Worm (Caenorhabditis elegans) whole organism, L4 larva: ENCODE results near the gene B0495.7.

Experiments
- D1046.2 ChIP-seq: fragments of 200-800 bp; sonication (Bioruptor generic); IDR thresholded peaks from 2 replicates; pipeline ENCODE4 v1.3.6; 2022; ENCODE audit warnings: missing genetic modification characterization, missing compliant biosample characterization
- F10B5.3 ChIP-seq: sonication (generic microtip); optimal IDR thresholded peaks from 2 replicates; lab custom pipeline; 2016; ENCODE audit warnings: mild to moderate bottlenecking, missing genetic modification characterization, missing compliant biosample characterization
- F26F4.8 ChIP-seq: fragments of 200-800 bp; sonication (Bioruptor generic); conservative IDR thresholded peaks from 2 replicates; pipeline ENCODE4 v1.3.6; 2022; ENCODE audit warnings: missing genetic modification characterization, missing compliant biosample characterization
- F44E2.7 ChIP-seq: fragments of 200-800 bp; sonication (Bioruptor generic); IDR thresholded peaks from 2 replicates; pipeline ENCODE4 v2.1.2; 2022; ENCODE audit warnings: missing genetic modification characterization, missing compliant biosample characterization
- T26A8.4 ChIP-seq: fragments of 200-800 bp; sonication (Bioruptor generic); IDR thresholded peaks from 2 replicates; pipeline ENCODE4 v1.3.6; 2022; ENCODE audit warnings: missing genetic modification characterization, missing compliant biosample characterization
- Y48G9A.11 ChIP-seq: fragments of 200-800 bp; sonication (Bioruptor generic); IDR thresholded peaks from 2 replicates; pipeline ENCODE4 v1.3.6; 2022; ENCODE audit warnings: missing genetic modification reagents, missing genetic modification characterization, missing compliant biosample characterization
- Y5F2A.4 ChIP-seq: fragments of 200-800 bp; sonication (Bioruptor generic); optimal IDR thresholded peaks from 2 replicates; lab custom pipeline; 2018; ENCODE audit warnings: mild to moderate bottlenecking, missing genetic modification characterization, missing compliant biosample characterization
- Y75B8A.6 ChIP-seq: fragments of 200-800 bp; sonication (Bioruptor generic); IDR thresholded peaks from 2 replicates; pipeline ENCODE4 v1.3.6; 2022; ENCODE audit warnings: missing genetic modification reagents, missing genetic modification characterization, missing compliant biosample characterization
- ZK546.5 ChIP-seq, 2 experiments: sonication (generic microtip); optimal IDR thresholded peaks; 2 replicates each; lab custom pipeline; 2017; ENCODE audit warnings: missing biosample characterization in 2 of 2, missing genetic modification characterization in 2 of 2
- aly-2 ChIP-seq: sonication (generic microtip); optimal IDR thresholded peaks from 2 replicates; lab custom pipeline; 2018; ENCODE audit warnings: missing biosample characterization, missing genetic modification characterization
- attf-4 ChIP-seq: sonication (generic microtip); optimal IDR thresholded peaks from 3 replicates; lab custom pipeline; 2017; ENCODE audit warnings: missing biosample characterization, missing genetic modification characterization
- ceh-82 ChIP-seq: sonication (generic microtip); optimal IDR thresholded peaks from 2 replicates; lab custom pipeline; 2017; ENCODE audit warnings: missing biosample characterization, missing genetic modification characterization
- ces-1 ChIP-seq: fragments of 150-350 bp; sonication (generic microtip); optimal IDR thresholded peaks from 4 replicates; lab custom pipeline; 2014; ENCODE audit warnings: missing biosample characterization, missing genetic modification reagents, missing genetic modification characterization
- ctbp-1 ChIP-seq: fragments of 200-800 bp; sonication (Bioruptor generic); IDR thresholded peaks from 2 replicates; pipeline ENCODE4 v1.3.6; 2022; ENCODE audit warnings: missing genetic modification reagents, missing genetic modification characterization, missing compliant biosample characterization
- daf-8 ChIP-seq: fragments of 200-800 bp; sonication (Bioruptor generic); IDR thresholded peaks from 2 replicates; pipeline ENCODE4 v1.3.6; 2022; ENCODE audit warnings: missing genetic modification characterization, missing compliant biosample characterization
- dmd-6 ChIP-seq: fragments of 200-800 bp; sonication (Bioruptor generic); IDR thresholded peaks from 2 replicates; pipeline ENCODE4 v1.3.6; 2022; ENCODE audit warnings: missing genetic modification reagents, missing genetic modification characterization, missing compliant biosample characterization
- dmd-8 ChIP-seq: fragments of 200-800 bp; sonication (Bioruptor generic); IDR thresholded peaks from 2 replicates; pipeline ENCODE4 v1.3.6; 2022; ENCODE audit warnings: missing genetic modification characterization, missing compliant biosample characterization
- dmd-9 ChIP-seq: fragments of 200-800 bp; sonication (Bioruptor generic); IDR thresholded peaks from 2 replicates; pipeline ENCODE4 v1.3.6; 2022; ENCODE audit warnings: missing genetic modification reagents, missing genetic modification characterization, missing compliant biosample characterization
- duxl-1 ChIP-seq: sonication (generic microtip); optimal IDR thresholded peaks from 2 replicates; lab custom pipeline; 2016; ENCODE audit warnings: mild to moderate bottlenecking, missing genetic modification characterization, moderate library complexity, missing compliant biosample characterization; ENCODE audit not compliant: poor library complexity
- dve-1 ChIP-seq: sonication (generic microtip); optimal IDR thresholded peaks from 2 replicates; lab custom pipeline; 2017; ENCODE audit warnings: antibody characterized with exemption, mild to moderate bottlenecking, missing genetic modification characterization, missing compliant biosample characterization; ENCODE audit not compliant: insufficient read depth
- gei-8 ChIP-seq: fragments of 200-800 bp; sonication (Bioruptor generic); optimal IDR thresholded peaks from 2 replicates; lab custom pipeline; 2018; ENCODE audit warnings: mild to moderate bottlenecking, missing genetic modification characterization, missing compliant biosample characterization
- hmg-1.1 ChIP-seq: fragments of 200-800 bp; sonication (Bioruptor generic); IDR thresholded peaks from 2 replicates; pipeline ENCODE4 v1.3.6; 2022; ENCODE audit warnings: missing genetic modification reagents, missing genetic modification characterization, missing compliant biosample characterization
- jun-1 ChIP-seq: fragments of 150-350 bp; optimal IDR thresholded peaks from 2 replicates; lab custom pipeline; 2014; ENCODE audit warnings: missing biosample characterization, missing genetic modification reagents, missing genetic modification characterization
- lin-1 ChIP-seq: fragments of 200-800 bp; sonication (Bioruptor generic); IDR thresholded peaks from 2 replicates; pipeline ENCODE4 v1.3.6; 2022; ENCODE audit warnings: missing genetic modification reagents, missing genetic modification characterization, missing compliant biosample characterization
- lin-15B ChIP-seq: fragments of 150-350 bp; sonication (generic microtip); optimal IDR thresholded peaks from 3 replicates; lab custom pipeline; 2014; ENCODE audit warnings: missing biosample characterization, missing genetic modification characterization
- lin-29 ChIP-seq: fragments of 200-800 bp; sonication (Bioruptor generic); IDR thresholded peaks from 2 replicates; pipeline ENCODE4 v1.3.6; 2022; ENCODE audit warnings: missing genetic modification reagents, missing genetic modification characterization, missing compliant biosample characterization
- lin-38 ChIP-seq: fragments of 200-800 bp; sonication (Bioruptor generic); IDR thresholded peaks from 2 replicates; pipeline ENCODE4 v1.3.6; 2022; ENCODE audit warnings: missing genetic modification reagents, missing genetic modification characterization, missing compliant biosample characterization
- lin-39 ChIP-seq: fragments of 150-350 bp; optimal IDR thresholded peaks from 2 replicates; lab custom pipeline; 2014; ENCODE audit warnings: missing biosample characterization, missing genetic modification reagents, missing genetic modification characterization
- lsy-2 ChIP-seq, 2 experiments: fragments of 150-350 bp in 1 of 2; sonication (generic microtip) in 1 of 2; optimal IDR thresholded peaks; 2 replicates each; lab custom pipeline; 2014 to 2017; ENCODE audit warnings: missing biosample characterization in 2 of 2, missing genetic modification characterization in 2 of 2
- mdl-1 ChIP-seq, 2 experiments: fragments of 150-350 bp in 1 of 2; sonication (generic microtip) in 1 of 2; optimal IDR thresholded peaks; 2 replicates each; lab custom pipeline; 2014 to 2017; ENCODE audit warnings: missing biosample characterization in 2 of 2, missing genetic modification characterization in 2 of 2
- mdt-29 ChIP-seq: fragments of 200-800 bp; sonication (Bioruptor generic); IDR thresholded peaks from 2 replicates; pipeline ENCODE4 v1.3.6; 2022; ENCODE audit warnings: missing genetic modification reagents, missing genetic modification characterization, missing compliant biosample characterization
- mep-1 ChIP-seq: fragments of 150-350 bp; sonication (generic microtip); optimal IDR thresholded peaks from 3 replicates; lab custom pipeline; 2014; ENCODE audit warnings: missing biosample characterization, missing genetic modification characterization
- nhr-11 ChIP-seq: fragments of 150-350 bp; optimal IDR thresholded peaks from 2 replicates; lab custom pipeline; 2014; ENCODE audit warnings: missing biosample characterization, missing genetic modification characterization
- nhr-237 ChIP-seq: sonication (generic microtip); optimal IDR thresholded peaks from 2 replicates; lab custom pipeline; 2017; ENCODE audit warnings: missing biosample characterization, missing genetic modification characterization
- nhr-25 ChIP-seq: sonication (generic microtip); optimal IDR thresholded peaks from 2 replicates; lab custom pipeline; 2017; ENCODE audit warnings: missing genetic modification characterization, mild to moderate bottlenecking, missing compliant biosample characterization, antibody characterized with exemption, moderate library complexity, borderline replicate concordance; ENCODE audit not compliant: insufficient read depth
- nhr-28 ChIP-seq: fragments of 150-350 bp; optimal IDR thresholded peaks from 2 replicates; lab custom pipeline; 2014; ENCODE audit warnings: missing biosample characterization, missing genetic modification characterization
- nhr-41 ChIP-seq: fragments of 200-800 bp; sonication (Bioruptor generic); IDR thresholded peaks from 2 replicates; pipeline ENCODE4 v1.3.6; 2022; ENCODE audit warnings: missing genetic modification reagents, missing genetic modification characterization, missing compliant biosample characterization
- nhr-42 ChIP-seq: fragments of 200-800 bp; sonication (Bioruptor generic); IDR thresholded peaks from 2 replicates; pipeline ENCODE4 v1.3.6; 2022; ENCODE audit warnings: missing genetic modification characterization, missing compliant biosample characterization
- nhr-48 ChIP-seq: sonication (generic microtip); optimal IDR thresholded peaks from 2 replicates; lab custom pipeline; 2016; ENCODE audit warnings: mild to moderate bottlenecking, missing genetic modification characterization, missing compliant biosample characterization
- nhr-6 ChIP-seq: fragments of 150-350 bp; optimal IDR thresholded peaks from 2 replicates; lab custom pipeline; 2014; ENCODE audit warnings: missing biosample characterization, missing genetic modification characterization
- php-3 ChIP-seq: fragments of 200-800 bp; sonication (Bioruptor generic); IDR thresholded peaks from 2 replicates; pipeline ENCODE4 v1.3.6; 2022; ENCODE audit warnings: missing genetic modification reagents, missing genetic modification characterization, missing compliant biosample characterization
- pqm-1 ChIP-seq: sonication (generic microtip); optimal IDR thresholded peaks from 2 replicates; lab custom pipeline; 2017; ENCODE audit warnings: missing biosample characterization, missing genetic modification characterization
- rbr-2 ChIP-seq: sonication (generic microtip); optimal IDR thresholded peaks from 2 replicates; lab custom pipeline; 2016; ENCODE audit warnings: missing genotype, missing genetic modification characterization, missing compliant biosample characterization
- sdz-12 ChIP-seq: fragments of 200-800 bp; sonication (Bioruptor generic); optimal IDR thresholded peaks from 2 replicates; lab custom pipeline; 2018; ENCODE audit warnings: mild to moderate bottlenecking, missing genetic modification characterization, missing compliant biosample characterization
- skn-1 ChIP-seq: fragments of 150-350 bp; optimal IDR thresholded peaks from 2 replicates; lab custom pipeline; 2014; ENCODE audit warnings: missing biosample characterization, missing genetic modification characterization
- snpc-1.2 ChIP-seq: fragments of 200-800 bp; sonication (Bioruptor generic); IDR thresholded peaks from 2 replicates; pipeline ENCODE4 v1.3.6; 2022; ENCODE audit warnings: missing genetic modification reagents, missing genetic modification characterization, missing compliant biosample characterization
- spr-1 ChIP-seq: sonication (generic microtip); optimal IDR thresholded peaks from 2 replicates; lab custom pipeline; 2016; ENCODE audit warnings: mild to moderate bottlenecking, missing genetic modification characterization, missing compliant biosample characterization
- tag-97 ChIP-seq: fragments of 200-800 bp; sonication (Bioruptor generic); IDR thresholded peaks from 2 replicates; pipeline ENCODE4 v1.3.6; 2022; ENCODE audit warnings: missing genetic modification characterization, missing compliant biosample characterization
- unc-62 ChIP-seq, 3 experiments: fragments of 150-350 bp in 1 of 3; sonication (generic microtip); optimal IDR thresholded peaks in 2 of 3; peaks in 1 of 3; 1 replicate in 1 of 3; 2 replicates in 2 of 3; lab custom pipeline; 2014 to 2017; ENCODE audit warnings: missing biosample characterization in 3 of 3, missing genetic modification characterization in 3 of 3, missing genetic modification reagents in 3 of 3, missing genotype in 1 of 3
- zfp-2 ChIP-seq: sonication (generic microtip); optimal IDR thresholded peaks from 2 replicates; lab custom pipeline; 2016; ENCODE audit warnings: mild to moderate bottlenecking, missing genetic modification characterization, missing compliant biosample characterization
- ztf-11 ChIP-seq: fragments of 150-350 bp; optimal IDR thresholded peaks from 2 replicates; lab custom pipeline; 2014; ENCODE audit warnings: missing biosample characterization, missing genetic modification characterization

B0495.7 gene

ce11 chrII:7708540-7708939 is 3.5 kb upstream of the B0495.7 start, which contains the start of gene B0495.9:
Gene B0495.9, minus strand, starts transcription at chrII:7708710.
- TF ChIP-seq zfp-2 (tag; lab: Kevin White, UChicago) (no peak), ceh-82 (tag; lab: Kevin White, UChicago) (no peak), F26F4.8 (GFP tag; lab: Robert Waterston, UW) (no peak), attf-4 (tag; lab: Kevin White, UChicago) (no peak), dmd-6 (GFP tag; lab: Robert Waterston, UW) (peak; percentile 33; the same call in 1 of the 2 replicates), T26A8.4 (GFP tag; lab: Robert Waterston, UW) (peak; percentile 47; the same call in 1 of the 2 replicates), mdl-1 (tag; optimal IDR thresholded peaks at IDR 0.05; lab: Kevin White, UChicago) (no peak), dmd-8 (GFP tag; lab: Robert Waterston, UW) (no peak), rbr-2 (tag; lab: Kevin White, UChicago) (peak; percentile 37), lin-15B (no peak), Y75B8A.6 (GFP tag; lab: Robert Waterston, UW) (no peak), spr-1 (tag; lab: Kevin White, UChicago) (peak; percentile 48), ZK546.5 (tag; optimal IDR thresholded peaks at IDR 0.05; lab: Kevin White, UChicago) (no peak), nhr-11 (tag; lab: Kevin White, UChicago) (no peak), aly-2 (no peak), Y48G9A.11 (no peak), D1046.2 (GFP tag; lab: Robert Waterston, UW) (no peak), ztf-11 (tag; lab: Kevin White, UChicago) (no peak), lsy-2 (tag; optimal IDR thresholded peaks at IDR 0.05; lab: Kevin White, UChicago) (peak in 1 of 2 experiments; percentile 52), mdt-29 (GFP tag; lab: Robert Waterston, UW) (no peak), nhr-42 (GFP tag; lab: Robert Waterston, UW) (no peak), hmg-1.1 (GFP tag; lab: Robert Waterston, UW) (peak; percentile 61; the same call in 1 of the 2 replicates), daf-8 (GFP tag; lab: Robert Waterston, UW) (no peak), dmd-9 (GFP tag; lab: Robert Waterston, UW) (0 out of 2 replicates have a peak, but pooled peaks have one; percentile 17), sdz-12 (GFP tag; lab: Kevin White, UChicago) (no peak), tag-97 (GFP tag; lab: Robert Waterston, UW) (no peak), F44E2.7 (GFP tag; lab: Robert Waterston, UW) (no peak), nhr-28 (tag; lab: Kevin White, UChicago) (peak; percentile 28), lin-39 (no peak), lin-29 (GFP tag; lab: Robert Waterston, UW) (no peak), F10B5.3 (tag; lab: Kevin White, UChicago) (no peak), unc-62 (GFP tag; optimal IDR thresholded peaks at IDR 0.05 in 1 of 2; lab: Kevin White, UChicago) (peak in 1 of 2 experiments; percentile 21), unc-62 (tag; optimal IDR thresholded peaks at IDR 0.05; lab: Kevin White, UChicago) (no peak), nhr-41 (GFP tag; lab: Robert Waterston, UW) (0 out of 2 replicates have a peak, but pooled peaks have one; percentile 7), nhr-237 (tag; lab: Kevin White, UChicago) (no peak), snpc-1.2 (GFP tag; lab: Robert Waterston, UW) (no peak), Y5F2A.4 (GFP tag; lab: Kevin White, UChicago) (no peak), nhr-6 (peak; percentile 21), pqm-1 (tag; lab: Kevin White, UChicago) (no peak), dve-1 (tag; lab: Kevin White, UChicago) (no peak), ctbp-1 (GFP tag; lab: Robert Waterston, UW) (peak; percentile 51; the same call in 1 of the 2 replicates), lin-1 (GFP tag; lab: Robert Waterston, UW) (no peak), skn-1 (tag; lab: Kevin White, UChicago) (no peak), duxl-1 (tag; lab: Kevin White, UChicago) (no peak), jun-1 (tag; lab: Kevin White, UChicago) (no peak), nhr-48 (no peak), mep-1 (peak; percentile 49), ces-1 (no peak), lin-38 (GFP tag; lab: Robert Waterston, UW) (peak; percentile 68), nhr-25 (tag; lab: Kevin White, UChicago) (no peak), gei-8 (GFP tag; lab: Kevin White, UChicago) (no peak), php-3 (GFP tag; lab: Robert Waterston, UW) (0 out of 2 replicates have a peak, but pooled peaks have one; percentile 15)
